Fruit fly (Drosophila melanogaster) whole organism: Measurements from ENCODE around the gene SLC22A.

Experiments
- CG8478 ChIP-seq: fragments of >200 bp; optimal IDR thresholded peaks from 2 replicates; lab custom pipeline; 2018; ENCODE audit warnings: inconsistent platforms
- pan ChIP-seq: fragments of >200 bp; optimal IDR thresholded peaks from 2 replicates; lab custom pipeline; 2017
- psq ChIP-seq: fragments of >200 bp; optimal IDR thresholded peaks from 2 replicates; lab custom pipeline; 2017
- usp ChIP-seq: fragments of >200 bp; optimal IDR thresholded peaks from 2 replicates; lab custom pipeline; 2017; ENCODE audit warnings: missing biosample characterization, missing genetic modification characterization, mixed read lengths

DNA sequence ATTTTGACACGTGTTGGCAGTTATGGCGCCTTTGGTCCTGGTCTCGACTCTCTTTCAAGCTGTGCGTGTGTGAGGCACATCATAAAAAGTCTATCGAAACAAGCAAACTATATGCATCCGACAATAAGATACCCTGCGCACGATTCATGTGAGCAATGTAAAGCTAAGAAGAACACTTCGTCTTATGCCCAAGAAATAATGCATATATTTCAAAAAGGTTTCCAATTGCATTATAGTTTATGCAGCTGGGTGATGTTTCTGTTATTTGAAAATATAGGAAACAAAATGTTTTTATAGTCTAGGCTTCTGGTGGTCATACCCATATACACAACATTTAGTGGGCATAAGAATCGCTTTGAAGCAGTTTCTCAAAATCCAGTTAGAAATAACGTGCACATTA, 39.1 kb downstream of the SLC22A start:
- TF ChIP-seq psq (lab: Kevin White, UChicago) (no peak), usp (GFP tag; lab: Kevin White, UChicago) (no peak), CG8478 (no peak), pan (lab: Kevin White, UChicago) (no peak)
